Worm (Caenorhabditis elegans): ENCODE measurements around the gene C02F12.5.

DNA sequence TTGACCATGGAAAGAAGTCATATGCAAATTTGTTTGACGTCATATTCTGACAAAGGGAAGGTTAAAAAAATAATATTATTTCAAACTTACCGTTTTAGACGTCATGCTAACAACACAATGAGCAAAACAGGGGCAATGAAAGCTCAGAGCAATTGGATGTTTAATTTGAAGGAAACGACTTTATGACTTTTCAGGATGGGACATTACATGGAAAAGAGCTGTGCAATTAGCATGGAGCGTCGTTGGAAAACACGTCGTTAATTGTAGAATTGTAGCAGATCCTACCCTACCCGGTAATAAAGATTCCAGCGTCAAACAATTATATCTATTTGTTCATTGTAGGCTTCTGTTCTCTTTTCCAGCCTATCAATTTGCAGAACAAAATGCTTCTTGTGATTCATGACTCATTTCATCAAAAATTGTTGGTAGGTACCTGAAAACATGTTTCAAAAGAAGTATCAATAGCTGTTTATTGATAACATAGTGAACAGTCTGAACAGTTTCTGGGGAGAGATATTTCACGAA, 1.7 kb upstream of the C02F12.5 start, which contains the start of gene ceh-63:
- TF ChIP-seq skn-1 (tag; optimal IDR thresholded peaks at IDR 0.05) = no peak
- TF ChIP-seq nhr-11 (tag; optimal IDR thresholded peaks at IDR 0.05) = no peak
- no peak for TF ChIP-seq lsy-2 (tag; optimal IDR thresholded peaks at IDR 0.05)
- TF ChIP-seq nhr-6 (tag; optimal IDR thresholded peaks at IDR 0.05) = no peak
- no peak for TF ChIP-seq unc-39 (tag; optimal IDR thresholded peaks at IDR 0.05)
- TF ChIP-seq arid-1 (GFP tag; conservative IDR thresholded peaks at IDR 0.05) = no peak
- no peak for TF ChIP-seq zag-1 (tag; optimal IDR thresholded peaks at IDR 0.05)
- TF ChIP-seq ztf-11 (tag; optimal IDR thresholded peaks at IDR 0.05) = no peak
- TF ChIP-seq lin-13 (GFP tag; optimal IDR thresholded peaks at IDR 0.05) = no peak
- TF ChIP-seq hmg-1.1 (GFP tag; IDR thresholded peaks at IDR 0.05) = no peak
- no peak for TF ChIP-seq fos-1 (tag; optimal IDR thresholded peaks at IDR 0.05)

All from whole organism, L4 larva.